Fruit fly (Drosophila melanogaster) whole organism, embryonic: Measurements from ENCODE around the gene CG13896.

Experiments
- Abd-B ChIP-seq: fragments of 200-800 bp; sonication (Bioruptor generic); optimal IDR thresholded peaks from 2 replicates; lab custom pipeline; 2018; ENCODE audit warnings: missing biosample characterization, mild to moderate bottlenecking, missing genetic modification characterization, moderate library complexity
- Ada2b ChIP-seq: fragments of 200-800 bp; sonication (Bioruptor generic); IDR thresholded peaks from 2 replicates; pipeline ENCODE4 v1.3.6; 2022; ENCODE audit warnings: missing biosample characterization, missing genetic modification characterization
- BEAF-32 ChIP-seq: fragments of 200-800 bp; sonication (Bioruptor generic); optimal IDR thresholded peaks from 3 replicates; lab custom pipeline; 2017; ENCODE audit warnings: missing biosample characterization, missing genetic modification characterization, mild to moderate bottlenecking, moderate library complexity, missing genetic modification reagents
- Bdp1 ChIP-seq: fragments of 200-800 bp; sonication (Bioruptor generic); optimal IDR thresholded peaks from 3 replicates; lab custom pipeline; 2016; ENCODE audit warnings: missing biosample characterization, missing genetic modification characterization
- CG10654 ChIP-seq: fragments of 200-800 bp; sonication (Bioruptor generic); optimal IDR thresholded peaks from 2 replicates; lab custom pipeline; 2016; ENCODE audit warnings: missing biosample characterization, missing genetic modification characterization
- CG11093 ChIP-seq: fragments of 200-800 bp; sonication (Bioruptor generic); IDR thresholded peaks from 3 replicates; pipeline ENCODE4 v1.3.6; 2022; ENCODE audit warnings: missing biosample characterization, missing genetic modification characterization
- CG12391 ChIP-seq: fragments of 200-800 bp; sonication (Bioruptor generic); optimal IDR thresholded peaks from 3 replicates; lab custom pipeline; 2018; ENCODE audit warnings: missing biosample characterization, mild to moderate bottlenecking, missing genetic modification characterization, moderate library complexity
- CG14667 ChIP-seq: fragments of 200-800 bp; sonication (Bioruptor generic); IDR thresholded peaks from 2 replicates; pipeline ENCODE4 v1.3.6; 2022; ENCODE audit warnings: missing biosample characterization, missing genetic modification characterization
- CG1602 ChIP-seq: fragments of 200-800 bp; sonication (Bioruptor generic); optimal IDR thresholded peaks from 3 replicates; lab custom pipeline; 2016; ENCODE audit warnings: missing biosample characterization, missing genetic modification characterization
- CG18476 ChIP-seq: fragments of 200-800 bp; sonication (Bioruptor generic); optimal IDR thresholded peaks from 2 replicates; lab custom pipeline; 2016; ENCODE audit warnings: missing biosample characterization, mild to moderate bottlenecking, missing genetic modification characterization
- CG18764 ChIP-seq: fragments of 200-800 bp; sonication (Bioruptor generic); optimal IDR thresholded peaks from 3 replicates; lab custom pipeline; 2016; ENCODE audit warnings: missing biosample characterization, missing genetic modification characterization
- CG2120 ChIP-seq: fragments of 200-800 bp; sonication (Bioruptor generic); optimal IDR thresholded peaks from 3 replicates; lab custom pipeline; 2016; ENCODE audit warnings: missing biosample characterization, missing genetic modification characterization
- CG2129 ChIP-seq: fragments of 200-800 bp; sonication (Bioruptor generic); IDR thresholded peaks from 2 replicates; pipeline ENCODE4 v1.3.6; 2022; ENCODE audit warnings: missing biosample characterization, missing genetic modification characterization; ENCODE audit not compliant: partially characterized antibody
- CG2678 ChIP-seq: fragments of 200-800 bp; sonication (Bioruptor generic); optimal IDR thresholded peaks from 3 replicates; lab custom pipeline; 2019; ENCODE audit warnings: missing biosample characterization, mild to moderate bottlenecking, missing genetic modification characterization, moderate library complexity
- CG30020 ChIP-seq: fragments of 200-800 bp; optimal IDR thresholded peaks from 2 replicates; lab custom pipeline; 2019; ENCODE audit warnings: missing biosample characterization, mild to moderate bottlenecking, missing genetic modification characterization, moderate library complexity
- CG3065 ChIP-seq: fragments of 200-800 bp; sonication (Bioruptor generic); optimal IDR thresholded peaks from 2 replicates; lab custom pipeline; 2016; ENCODE audit warnings: missing biosample characterization, missing genetic modification characterization
- CG43689 ChIP-seq: fragments of 200-800 bp; sonication (Bioruptor generic); IDR thresholded peaks from 2 replicates; pipeline ENCODE4 v1.3.6; 2022; ENCODE audit warnings: missing biosample characterization, missing genetic modification characterization
- CG4424 ChIP-seq: fragments of 200-800 bp; sonication (Bioruptor generic); optimal IDR thresholded peaks from 3 replicates; lab custom pipeline; 2016; ENCODE audit warnings: missing biosample characterization, missing genetic modification characterization
- CG4617 ChIP-seq: fragments of 200-800 bp; sonication (Bioruptor generic); optimal IDR thresholded peaks from 3 replicates; lab custom pipeline; 2016; ENCODE audit warnings: missing biosample characterization, missing genetic modification characterization, borderline replicate concordance
- CG4820 ChIP-seq: fragments of 200-800 bp; sonication (Bioruptor generic); optimal IDR thresholded peaks from 3 replicates; lab custom pipeline; 2016; ENCODE audit warnings: missing biosample characterization, missing genetic modification characterization
- CG4854 ChIP-seq: fragments of 200-800 bp; sonication (Bioruptor generic); optimal IDR thresholded peaks from 2 replicates; lab custom pipeline; 2016; ENCODE audit warnings: missing biosample characterization, missing genetic modification characterization, inconsistent platforms
- CG5245 ChIP-seq: fragments of 200-800 bp; sonication (Bioruptor generic); optimal IDR thresholded peaks from 3 replicates; lab custom pipeline; 2016; ENCODE audit warnings: missing biosample characterization, missing genetic modification characterization
- CG5953 ChIP-seq: fragments of 200-800 bp; sonication (Bioruptor generic); IDR thresholded peaks from 2 replicates; pipeline ENCODE4 v1.3.6; 2022; ENCODE audit warnings: missing biosample characterization, missing genetic modification characterization
- CG8281 ChIP-seq: fragments of 200-800 bp; sonication (Bioruptor generic); optimal IDR thresholded peaks from 2 replicates; lab custom pipeline; 2018; ENCODE audit warnings: missing biosample characterization, mild to moderate bottlenecking, missing genetic modification characterization, moderate library complexity
- CG8290 ChIP-seq, 3 experiments: fragments of 200-800 bp; sonication (Bioruptor generic); optimal IDR thresholded peaks; 2 replicates each; lab custom pipeline; 2016 to 2019; ENCODE audit warnings: missing biosample characterization in 3 of 3, missing genetic modification characterization in 3 of 3, mild to moderate bottlenecking in 2 of 3, moderate library complexity in 1 of 3
- CG9609 ChIP-seq: fragments of 200-800 bp; sonication (Bioruptor generic); optimal IDR thresholded peaks from 3 replicates; lab custom pipeline; 2016; ENCODE audit warnings: missing biosample characterization, missing genetic modification characterization
- CG9727 ChIP-seq: fragments of 200-800 bp; sonication (Bioruptor generic); optimal IDR thresholded peaks from 3 replicates; lab custom pipeline; 2017; ENCODE audit warnings: missing biosample characterization, mild to moderate bottlenecking, missing genetic modification characterization
- CTCF ChIP-seq: fragments of 200-800 bp; sonication (Bioruptor generic); optimal IDR thresholded peaks from 2 replicates; lab custom pipeline; 2017; ENCODE audit warnings: missing biosample characterization, mild to moderate bottlenecking, missing genetic modification characterization, moderate library complexity
- Chrac-16 ChIP-seq: fragments of 200-800 bp; sonication (Bioruptor generic); optimal IDR thresholded peaks from 3 replicates; lab custom pipeline; 2016; ENCODE audit warnings: missing biosample characterization, missing genetic modification characterization
- Deaf1 ChIP-seq: fragments of 200-800 bp; optimal IDR thresholded peaks from 3 replicates; lab custom pipeline; 2019; ENCODE audit warnings: missing biosample characterization, mild to moderate bottlenecking, missing genetic modification characterization, moderate library complexity
- Ets97D ChIP-seq: fragments of 200-800 bp; sonication (Bioruptor generic); optimal IDR thresholded peaks from 3 replicates; lab custom pipeline; 2016; ENCODE audit warnings: missing biosample characterization, missing genetic modification characterization
- Fer2 ChIP-seq: fragments of 200-800 bp; sonication (Bioruptor generic); optimal IDR thresholded peaks from 2 replicates; lab custom pipeline; 2018; ENCODE audit warnings: missing biosample characterization, mild to moderate bottlenecking, missing genetic modification characterization, moderate library complexity
- H15 ChIP-seq: fragments of 200-800 bp; sonication (Bioruptor generic); IDR thresholded peaks from 3 replicates; pipeline ENCODE4 v1.3.6; 2022; ENCODE audit warnings: missing biosample characterization, missing genetic modification characterization
- HLH3B ChIP-seq: fragments of 200-800 bp; sonication (Bioruptor generic); IDR thresholded peaks from 2 replicates; pipeline ENCODE4 v1.3.6; 2022; ENCODE audit warnings: missing biosample characterization, missing genetic modification characterization
- HLH4C ChIP-seq: fragments of 200-800 bp; sonication (Bioruptor generic); IDR thresholded peaks from 3 replicates; pipeline ENCODE4 v1.3.6; 2022; ENCODE audit warnings: missing biosample characterization, missing genetic modification characterization; ENCODE audit not compliant: partially characterized antibody
- Hmr ChIP-seq: fragments of 200-800 bp; sonication (Bioruptor generic); optimal IDR thresholded peaks from 3 replicates; lab custom pipeline; 2017; ENCODE audit warnings: mild to moderate bottlenecking, missing biosample characterization, missing genetic modification reagents, missing genetic modification characterization
- Lhr ChIP-seq: fragments of 200-800 bp; sonication (Bioruptor generic); optimal IDR thresholded peaks from 3 replicates; lab custom pipeline; 2017; ENCODE audit warnings: mild to moderate bottlenecking, missing biosample characterization, missing genetic modification reagents, missing genetic modification characterization
- NFAT ChIP-seq: fragments of 200-800 bp; sonication (Bioruptor generic); IDR thresholded peaks from 2 replicates; pipeline ENCODE4 v1.3.6; 2022; ENCODE audit warnings: missing biosample characterization, missing genetic modification characterization
- Oaz ChIP-seq: fragments of 200-800 bp; sonication (Bioruptor generic); IDR thresholded peaks from 2 replicates; pipeline ENCODE4 v1.3.6; 2022; ENCODE audit warnings: missing biosample characterization, missing genetic modification characterization
- Rx ChIP-seq: fragments of 200-800 bp; sonication (Bioruptor generic); IDR thresholded peaks from 2 replicates; pipeline ENCODE4 v1.3.6; 2022; ENCODE audit warnings: missing biosample characterization, missing genetic modification characterization
- TFAM ChIP-seq: fragments of 200-800 bp; sonication (Bioruptor generic); optimal IDR thresholded peaks from 2 replicates; lab custom pipeline; 2017; ENCODE audit warnings: missing biosample characterization, missing genetic modification characterization, inconsistent platforms
- bcd ChIP-seq: fragments of 200-800 bp; sonication (Bioruptor generic); optimal IDR thresholded peaks from 2 replicates; lab custom pipeline; 2017; ENCODE audit warnings: missing biosample characterization, mild to moderate bottlenecking, missing genetic modification characterization
- eve ChIP-seq, 2 experiments: fragments of >200 bp; optimal IDR thresholded peaks; 2 replicates each; lab custom pipeline; 2017; ENCODE audit warnings: missing biosample characterization in 2 of 2, missing genetic modification characterization in 2 of 2
- fd64A ChIP-seq: fragments of 200-800 bp; sonication (Bioruptor generic); optimal IDR thresholded peaks from 3 replicates; lab custom pipeline; 2018; ENCODE audit warnings: missing biosample characterization, mild to moderate bottlenecking, missing genetic modification characterization
- gfzf ChIP-seq: fragments of 200-800 bp; sonication (Bioruptor generic); optimal IDR thresholded peaks from 2 replicates; lab custom pipeline; 2016; ENCODE audit warnings: missing biosample characterization, mild to moderate bottlenecking, missing genetic modification characterization, moderate library complexity
- lilli ChIP-seq: fragments of 200-800 bp; sonication (Bioruptor generic); optimal IDR thresholded peaks from 3 replicates; lab custom pipeline; 2016; ENCODE audit warnings: missing biosample characterization, missing genetic modification characterization
- peb ChIP-seq: fragments of 200-800 bp; sonication (Bioruptor generic); IDR thresholded peaks from 2 replicates; pipeline ENCODE4 v1.3.6; 2022; ENCODE audit warnings: missing biosample characterization, missing genetic modification characterization
- repo ChIP-seq: fragments of 200-800 bp; sonication (Bioruptor generic); optimal IDR thresholded peaks from 2 replicates; lab custom pipeline; 2016; ENCODE audit warnings: missing biosample characterization, missing genetic modification characterization
- sd ChIP-seq: fragments of 200-800 bp; sonication (Bioruptor generic); optimal IDR thresholded peaks from 3 replicates; lab custom pipeline; 2018; ENCODE audit warnings: missing biosample characterization, mild to moderate bottlenecking, missing genetic modification characterization, moderate library complexity
- slp2 ChIP-seq: fragments of 200-800 bp; sonication (Bioruptor generic); optimal IDR thresholded peaks from 2 replicates; lab custom pipeline; 2016; ENCODE audit warnings: missing biosample characterization, missing genetic modification characterization
- stc ChIP-seq: fragments of 200-800 bp; sonication (Bioruptor generic); IDR thresholded peaks from 2 replicates; pipeline ENCODE4 v1.3.6; 2022; ENCODE audit warnings: missing biosample characterization, missing genetic modification characterization
- stwl ChIP-seq: fragments of 200-800 bp; sonication (Bioruptor generic); optimal IDR thresholded peaks from 3 replicates; lab custom pipeline; 2018; ENCODE audit warnings: missing biosample characterization, mild to moderate bottlenecking, missing genetic modification characterization, moderate library complexity

Gene CG13896

dm6 chr3L:710345-710822 is 1.3 kb downstream of the CG13896 start, which contains the start of gene CkIIalpha-i3 (continued):
- no peak for TF ChIP-seq CG9727 (GFP tag; lab: Kevin White, UChicago)
- TF ChIP-seq CG2129 (GFP tag; lab: Robert Waterston, UW) = no peak
- peak; percentile 11 for TF ChIP-seq CG4617 (GFP tag; lab: Kevin White, UChicago)
- TF ChIP-seq Ada2b (GFP tag; lab: Robert Waterston, UW) = no peak
- no peak for TF ChIP-seq peb
- no peak for TF ChIP-seq H15 (GFP tag; lab: Robert Waterston, UW)
- no peak for TF ChIP-seq CG43689
- TF ChIP-seq CG4424 = no peak
- peak; percentile 3 for TF ChIP-seq CG12391 (tag; lab: Kevin White, UChicago)
- TF ChIP-seq bcd = no peak
- peak; percentile 85 for TF ChIP-seq stwl
- TF ChIP-seq sd = peak; percentile 50
- TF ChIP-seq stc (GFP tag; lab: Robert Waterston, UW) = no peak
- TF ChIP-seq CG10654 = no peak
- TF ChIP-seq Fer2 (tag; lab: Kevin White, UChicago) = no peak
- no peak for TF ChIP-seq CG4854 (GFP tag; lab: Kevin White, UChicago)
- peak in 1 of 2 experiments; percentile 64 for TF ChIP-seq eve (GFP tag; optimal IDR thresholded peaks at IDR 0.05; lab: Kevin White, UChicago)
- TF ChIP-seq CG3065 (GFP tag; lab: Kevin White, UChicago) = no peak
- TF ChIP-seq gfzf = peak; percentile 34
- TF ChIP-seq Rx = no peak
- no peak for TF ChIP-seq CG5245 (GFP tag; lab: Kevin White, UChicago)
- TF ChIP-seq CG2120 = peak; percentile 1
- TF ChIP-seq CG8290 (GFP tag; optimal IDR thresholded peaks at IDR 0.05; lab: Kevin White, UChicago) = peak; percentile 100
- peak; percentile 79 to 98 for TF ChIP-seq CG8290 (tag; optimal IDR thresholded peaks at IDR 0.05; lab: Kevin White, UChicago)
- no peak for TF ChIP-seq CG9609 (GFP tag; lab: Kevin White, UChicago)
- no peak for TF ChIP-seq TFAM (GFP tag; lab: Kevin White, UChicago)
- TF ChIP-seq CG30020 = no peak
- TF ChIP-seq CG8281 = peak; percentile 1
- no peak for TF ChIP-seq Deaf1 (tag; lab: Kevin White, UChicago)
- TF ChIP-seq NFAT (GFP tag; lab: Robert Waterston, UW) = no peak
- no peak for TF ChIP-seq CG11093 (GFP tag; lab: Robert Waterston, UW)
- TF ChIP-seq lilli = peak; percentile 5
- TF ChIP-seq Chrac-16 (GFP tag; lab: Kevin White, UChicago) = no peak
- TF ChIP-seq CG4820 = no peak
- no peak for TF ChIP-seq repo (GFP tag; lab: Kevin White, UChicago)
- TF ChIP-seq Bdp1 (GFP tag; lab: Kevin White, UChicago) = no peak
- TF ChIP-seq Abd-B (GFP tag; lab: Kevin White, UChicago) = no peak
- no peak for TF ChIP-seq CG18764
- TF ChIP-seq CTCF (GFP tag; lab: Kevin White, UChicago) = peak; percentile 76
- no peak for TF ChIP-seq Oaz
- TF ChIP-seq CG1602 = no peak
- no peak for TF ChIP-seq CG14667 (GFP tag; lab: Robert Waterston, UW)
- TF ChIP-seq slp2 (GFP tag; lab: Kevin White, UChicago) = no peak
- peak; percentile 18 for TF ChIP-seq Ets97D
- no peak for TF ChIP-seq HLH4C
- peak; percentile 54 for TF ChIP-seq Hmr (GFP tag; lab: Kevin White, UChicago)
- no peak for TF ChIP-seq HLH3B (GFP tag; lab: Robert Waterston, UW)
- no peak for TF ChIP-seq fd64A (GFP tag; lab: Kevin White, UChicago)
- peak; percentile 16 for TF ChIP-seq BEAF-32 (GFP tag; lab: Kevin White, UChicago)
- TF ChIP-seq Lhr = peak; percentile 77
- no peak for TF ChIP-seq CG2678 (tag; lab: Kevin White, UChicago)
- TF ChIP-seq CG5953 (GFP tag; lab: Robert Waterston, UW) = no peak
- no peak for TF ChIP-seq CG18476
